Fruit fly (Drosophila melanogaster): ENCODE results near the gene CG32204.

DNA sequence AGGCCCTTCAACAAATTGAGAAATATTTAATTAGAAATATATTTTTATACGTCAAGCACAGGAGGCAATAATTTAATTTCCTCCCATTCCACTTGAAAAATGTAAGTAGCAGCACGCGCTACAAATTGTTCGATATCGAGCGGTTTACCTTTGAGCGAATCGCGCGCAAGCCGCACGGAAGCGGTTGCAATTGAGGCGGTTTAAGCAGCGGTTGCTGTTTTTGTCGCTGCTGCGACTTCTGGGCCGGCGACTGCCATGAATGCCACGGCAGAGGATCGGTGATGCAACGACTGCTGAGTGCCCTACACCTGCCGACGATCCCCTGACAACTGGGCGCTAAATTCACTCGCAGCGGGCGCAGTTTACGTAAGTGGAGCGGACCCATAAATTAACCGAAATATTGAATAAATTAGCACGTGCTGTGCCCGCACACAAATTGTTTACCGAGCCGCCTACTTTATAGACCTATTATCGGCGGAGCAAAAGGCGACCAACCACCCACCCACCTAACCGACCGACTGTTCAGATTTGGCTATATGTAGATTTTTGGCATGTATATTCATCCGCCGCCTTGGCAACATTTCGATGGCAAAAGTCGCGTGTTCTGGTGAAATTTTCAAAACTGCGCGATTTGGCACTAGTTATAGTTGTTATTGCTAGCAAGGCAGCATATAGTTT lies 47.9 kb upstream of the CG32204 start:
- TF ChIP-seq dac (GFP tag; optimal IDR thresholded peaks at IDR 0.05) (no peak), Eip75B (GFP tag; optimal IDR thresholded peaks at IDR 0.05) (no peak), Ets96B (tag; optimal IDR thresholded peaks at IDR 0.05) (no peak), svp (GFP tag) (no peak), fd85E (GFP tag; optimal IDR thresholded peaks at IDR 0.05) (no peak), CG6854 (GFP tag; optimal IDR thresholded peaks at IDR 0.05) (no peak), Sox14 (GFP tag; optimal IDR thresholded peaks at IDR 0.05) (no peak), CG8119 (GFP tag; IDR thresholded peaks at IDR 0.05) (no peak), fd59A (GFP tag; optimal IDR thresholded peaks at IDR 0.05) (no peak), topi (GFP tag; optimal IDR thresholded peaks at IDR 0.05) (no peak)
